Fruit fly (Drosophila melanogaster): Measurements from ENCODE around the gene Srrm1.

The Srrm1 gene

dm6 chr3L:13015823-13016465 lies 20.7 kb upstream of the Srrm1 start, which contains the start of gene CG11267 (continued):
- TF ChIP-seq CG31388 (GFP tag; optimal IDR thresholded peaks at IDR 0.05) (peak; percentile 81), CG11504 (tag; optimal IDR thresholded peaks at IDR 0.05) (peak; percentile 90), CG11398 (GFP tag; optimal IDR thresholded peaks at IDR 0.05) (peak; percentile 47), kah (GFP tag; optimal IDR thresholded peaks at IDR 0.05) (peak; percentile 72), tx (GFP tag; optimal IDR thresholded peaks at IDR 0.05) (peak; percentile 62), lilli (GFP tag; optimal IDR thresholded peaks at IDR 0.05) (peak; percentile 85), CG10274 (GFP tag; optimal IDR thresholded peaks at IDR 0.05) (peak; percentile 70), tgo (GFP tag; IDR thresholded peaks at IDR 0.05) (peak; percentile 92), gfzf (GFP tag; optimal IDR thresholded peaks at IDR 0.05) (peak; percentile 63), CG16815 (GFP tag; optimal IDR thresholded peaks at IDR 0.05) (peak; percentile 48), CTCF (GFP tag; optimal IDR thresholded peaks at IDR 0.05) (peak; percentile 43), CG5953 (GFP tag; IDR thresholded peaks at IDR 0.05) (peak; percentile 92), dimm (GFP tag; IDR thresholded peaks at IDR 0.05) (no peak; the same call in none of the 2 replicates), chn (GFP tag; optimal IDR thresholded peaks at IDR 0.05) (peak; percentile 73), CG7786 (GFP tag; optimal IDR thresholded peaks at IDR 0.05) (peak; percentile 73), unc-4 (GFP tag; IDR thresholded peaks at IDR 0.05; ENCODE audit: partially characterized antibody) (no peak), CG6854 (GFP tag; optimal IDR thresholded peaks at IDR 0.05) (peak; percentile 77), Ravus (GFP tag; IDR thresholded peaks at IDR 0.05) (peak; percentile 57), sc (optimal IDR thresholded peaks at IDR 0.05) (no peak), sc (GFP tag; optimal IDR thresholded peaks at IDR 0.05) (peak; percentile 26), D19B (GFP tag; optimal IDR thresholded peaks at IDR 0.05) (peak; percentile 76), NfI (GFP tag; optimal IDR thresholded peaks at IDR 0.05) (peak; percentile 75), hb (GFP tag; IDR thresholded peaks at IDR 0.05; ENCODE audit: partially characterized antibody) (no peak), HLH4C (GFP tag; IDR thresholded peaks at IDR 0.05; ENCODE audit: partially characterized antibody) (peak; percentile 27; the same call in 1 of the 3 replicates), CG14014 (GFP tag; IDR thresholded peaks at IDR 0.05) (peak; percentile 95), gsb-n (tag; optimal IDR thresholded peaks at IDR 0.05) (peak; percentile 58), CG12769 (tag; optimal IDR thresholded peaks at IDR 0.05) (peak; percentile 83), CG3726 (GFP tag; IDR thresholded peaks at IDR 0.05) (peak; percentile 86), Side (GFP tag; optimal IDR thresholded peaks at IDR 0.05) (peak; percentile 80), ap (GFP tag; IDR thresholded peaks at IDR 0.05) (peak; percentile 91), CG7357 (GFP tag; IDR thresholded peaks at IDR 0.05) (peak; percentile 60), Dip3 (GFP tag; optimal IDR thresholded peaks at IDR 0.05) (peak; percentile 85), CG13775 (GFP tag; optimal IDR thresholded peaks at IDR 0.05) (peak; percentile 69), GATAe (GFP tag; conservative IDR thresholded peaks at IDR 0.05) (peak; percentile 76), corto (GFP tag; optimal IDR thresholded peaks at IDR 0.05) (peak; percentile 35), CHES-1-like (GFP tag; optimal IDR thresholded peaks at IDR 0.05) (peak; percentile 73), HHEX (GFP tag; optimal IDR thresholded peaks at IDR 0.05) (peak; percentile 87), CG4404 (GFP tag; IDR thresholded peaks at IDR 0.05) (peak; percentile 70), Hr3 (GFP tag; optimal IDR thresholded peaks at IDR 0.05) (peak; percentile 61), CG14710 (tag; optimal IDR thresholded peaks at IDR 0.05) (peak; percentile 82), gem (tag; optimal IDR thresholded peaks at IDR 0.05) (peak; percentile 89), CG11723 (GFP tag; optimal IDR thresholded peaks at IDR 0.05) (peak; percentile 49), CG4854 (GFP tag; optimal IDR thresholded peaks at IDR 0.05) (peak; percentile 64), ab (GFP tag; optimal IDR thresholded peaks at IDR 0.05) (peak; percentile 72), Aef1 (GFP tag; IDR thresholded peaks at IDR 0.05) (peak; percentile 89), vvl (GFP tag; IDR thresholded peaks at IDR 0.05) (peak; percentile 96), Neu2 (GFP tag; optimal IDR thresholded peaks at IDR 0.05; ENCODE audit: borderline replicate concordance) (no peak), Six4 (GFP tag; optimal IDR thresholded peaks at IDR 0.05) (peak; percentile 78), ind (GFP tag; optimal IDR thresholded peaks at IDR 0.05) (peak; percentile 89), Meics (GFP tag; optimal IDR thresholded peaks at IDR 0.05) (peak; percentile 90), Chrac-16 (GFP tag; optimal IDR thresholded peaks at IDR 0.05) (peak; percentile 62)
